Fruit fly (Drosophila melanogaster) whole organism, embryonic: ENCODE results near the gene bb8.
A peak's percentile ranks its signal among the peaks of the same experiment; 100 is the strongest.

Experiments
- ATbp ChIP-seq: fragments of 200-800 bp; sonication (Bioruptor generic); optimal IDR thresholded peaks from 2 replicates; lab custom pipeline; 2017; ENCODE audit warnings: missing biosample characterization, mild to moderate bottlenecking, missing genetic modification characterization, missing genetic modification reagents
- Asciz ChIP-seq: fragments of 200-800 bp; sonication (Bioruptor generic); optimal IDR thresholded peaks from 2 replicates; lab custom pipeline; 2017; ENCODE audit warnings: missing biosample characterization, mild to moderate bottlenecking, missing genetic modification characterization, missing genetic modification reagents
- CG10209 ChIP-seq: fragments of 200-800 bp; sonication (Bioruptor generic); optimal IDR thresholded peaks from 3 replicates; lab custom pipeline; 2017; ENCODE audit warnings: missing biosample characterization, mild to moderate bottlenecking, missing genetic modification characterization, missing genetic modification reagents
- CG10274 ChIP-seq: fragments of 200-800 bp; sonication (Bioruptor generic); optimal IDR thresholded peaks from 3 replicates; lab custom pipeline; 2017; ENCODE audit warnings: missing biosample characterization, mild to moderate bottlenecking, missing genetic modification characterization
- CG11696 ChIP-seq: fragments of 200-800 bp; sonication (Bioruptor generic); IDR thresholded peaks from 2 replicates; pipeline ENCODE4 v1.3.6; 2022; ENCODE audit warnings: missing biosample characterization, missing genetic modification characterization
- CG13624 ChIP-seq: fragments of 200-800 bp; sonication (Bioruptor generic); optimal IDR thresholded peaks from 2 replicates; lab custom pipeline; 2016; ENCODE audit warnings: missing biosample characterization, missing genetic modification characterization
- CG13894 ChIP-seq: fragments of 200-800 bp; sonication (Bioruptor generic); optimal IDR thresholded peaks from 3 replicates; lab custom pipeline; 2018; ENCODE audit warnings: missing biosample characterization, mild to moderate bottlenecking, missing genetic modification characterization, moderate library complexity
- CG15601 ChIP-seq: fragments of 200-800 bp; sonication (Bioruptor generic); optimal IDR thresholded peaks from 3 replicates; lab custom pipeline; 2019; ENCODE audit warnings: missing biosample characterization, mild to moderate bottlenecking, missing genetic modification characterization, moderate library complexity
- CG15696 ChIP-seq: fragments of 200-800 bp; sonication (Bioruptor generic); optimal IDR thresholded peaks from 2 replicates; lab custom pipeline; 2019; ENCODE audit warnings: missing biosample characterization, mild to moderate bottlenecking, missing genetic modification characterization, moderate library complexity
- CG17568 ChIP-seq: fragments of 200-800 bp; sonication (Bioruptor generic); optimal IDR thresholded peaks from 2 replicates; lab custom pipeline; 2018; ENCODE audit warnings: missing biosample characterization, mild to moderate bottlenecking, missing genetic modification characterization, moderate library complexity
- CG17802 ChIP-seq: fragments of 200-800 bp; sonication (Bioruptor generic); optimal IDR thresholded peaks from 2 replicates; lab custom pipeline; 2018; ENCODE audit warnings: missing biosample characterization, mild to moderate bottlenecking, missing genetic modification characterization, moderate library complexity
- CG18011 ChIP-seq: fragments of 200-800 bp; sonication (Bioruptor generic); optimal IDR thresholded peaks from 2 replicates; lab custom pipeline; 2017; ENCODE audit warnings: missing biosample characterization, missing genetic modification characterization, mild to moderate bottlenecking, moderate library complexity, missing genotype
- CG2116 ChIP-seq: fragments of 200-800 bp; sonication (Bioruptor generic); optimal IDR thresholded peaks from 3 replicates; lab custom pipeline; 2018; ENCODE audit warnings: missing biosample characterization, mild to moderate bottlenecking, missing genetic modification characterization
- CG2199 ChIP-seq: fragments of 200-800 bp; sonication (Bioruptor generic); IDR thresholded peaks from 3 replicates; pipeline ENCODE4 v1.3.6; 2022; ENCODE audit warnings: missing biosample characterization, missing genetic modification characterization
- CG2202 ChIP-seq: fragments of 200-800 bp; sonication (Bioruptor generic); optimal IDR thresholded peaks from 2 replicates; lab custom pipeline; 2018; ENCODE audit warnings: missing biosample characterization, mild to moderate bottlenecking, missing genetic modification characterization
- CG2678 ChIP-seq: fragments of 200-800 bp; sonication (Bioruptor generic); optimal IDR thresholded peaks from 3 replicates; lab custom pipeline; 2019; ENCODE audit warnings: missing biosample characterization, mild to moderate bottlenecking, missing genetic modification characterization, moderate library complexity
- CG2875 ChIP-seq: fragments of 200-800 bp; sonication (Bioruptor generic); optimal IDR thresholded peaks from 2 replicates; lab custom pipeline; 2017; ENCODE audit warnings: missing biosample characterization, mild to moderate bottlenecking, missing genetic modification characterization, missing genetic modification reagents
- CG42726 ChIP-seq: fragments of 200-800 bp; sonication (Bioruptor generic); IDR thresholded peaks from 2 replicates; pipeline ENCODE4 v1.3.6; 2022; ENCODE audit warnings: missing biosample characterization, missing genetic modification characterization; ENCODE audit not compliant: partially characterized antibody
- CG4328 ChIP-seq: fragments of 200-800 bp; sonication (Bioruptor generic); optimal IDR thresholded peaks from 3 replicates; lab custom pipeline; 2017; ENCODE audit warnings: missing biosample characterization, missing genetic modification reagents, missing genetic modification characterization
- CG4404 ChIP-seq: fragments of 200-800 bp; sonication (Bioruptor generic); IDR thresholded peaks from 2 replicates; pipeline ENCODE4 v1.3.6; 2022; ENCODE audit warnings: missing biosample characterization, missing genetic modification characterization
- CG4707 ChIP-seq: fragments of 200-800 bp; sonication (Bioruptor generic); optimal IDR thresholded peaks from 2 replicates; lab custom pipeline; 2018; ENCODE audit warnings: missing biosample characterization, mild to moderate bottlenecking, missing genetic modification characterization, moderate library complexity
- CG4854 ChIP-seq: fragments of 200-800 bp; sonication (Bioruptor generic); optimal IDR thresholded peaks from 2 replicates; lab custom pipeline; 2016; ENCODE audit warnings: missing biosample characterization, missing genetic modification characterization, inconsistent platforms
- CG7556 ChIP-seq: fragments of 200-800 bp; sonication (Bioruptor generic); optimal IDR thresholded peaks from 2 replicates; lab custom pipeline; 2017; ENCODE audit warnings: missing biosample characterization, mild to moderate bottlenecking, missing genetic modification characterization
- CG7963 ChIP-seq: fragments of 200-800 bp; sonication (Bioruptor generic); IDR thresholded peaks from 3 replicates; pipeline ENCODE4 v1.3.6; 2022; ENCODE audit warnings: missing biosample characterization, missing genetic modification characterization; ENCODE audit not compliant: partially characterized antibody
- CG9437 ChIP-seq: fragments of 200-800 bp; sonication (Bioruptor generic); optimal IDR thresholded peaks from 2 replicates; lab custom pipeline; 2018; ENCODE audit warnings: missing biosample characterization, mild to moderate bottlenecking, missing genetic modification characterization
- CG9609 ChIP-seq: fragments of 200-800 bp; sonication (Bioruptor generic); optimal IDR thresholded peaks from 3 replicates; lab custom pipeline; 2016; ENCODE audit warnings: missing biosample characterization, missing genetic modification characterization
- CG9727 ChIP-seq: fragments of 200-800 bp; sonication (Bioruptor generic); optimal IDR thresholded peaks from 3 replicates; lab custom pipeline; 2017; ENCODE audit warnings: missing biosample characterization, mild to moderate bottlenecking, missing genetic modification characterization
- Drgx ChIP-seq: fragments of 200-800 bp; sonication (Bioruptor generic); IDR thresholded peaks from 2 replicates; pipeline ENCODE4 v1.3.6; 2022; ENCODE audit warnings: missing biosample characterization, missing genetic modification characterization
- Gug ChIP-seq: fragments of 200-800 bp; sonication (Bioruptor generic); IDR thresholded peaks from 4 replicates; pipeline ENCODE4 v1.3.6; 2022; ENCODE audit warnings: missing biosample characterization, missing genetic modification characterization
- HHEX ChIP-seq: fragments of 200-800 bp; sonication (Bioruptor generic); optimal IDR thresholded peaks from 3 replicates; lab custom pipeline; 2017; ENCODE audit warnings: missing biosample characterization, mild to moderate bottlenecking, missing genetic modification characterization, missing genetic modification reagents
- Nf-YA ChIP-seq: fragments of 200-800 bp; sonication (Bioruptor generic); IDR thresholded peaks from 2 replicates; pipeline ENCODE4 v1.3.6; 2022; ENCODE audit warnings: missing biosample characterization, missing genetic modification characterization
- Nf-YB ChIP-seq: fragments of 200-800 bp; sonication (Bioruptor generic); optimal IDR thresholded peaks from 3 replicates; lab custom pipeline; 2019; ENCODE audit warnings: missing biosample characterization, mild to moderate bottlenecking, missing genetic modification characterization, moderate library complexity
- Oli ChIP-seq: fragments of 200-800 bp; sonication (Bioruptor generic); optimal IDR thresholded peaks from 2 replicates; lab custom pipeline; 2018; ENCODE audit warnings: missing biosample characterization, mild to moderate bottlenecking, missing genetic modification characterization, moderate library complexity
- Sox102F ChIP-seq: fragments of 200-800 bp; sonication (Bioruptor generic); optimal IDR thresholded peaks from 2 replicates; lab custom pipeline; 2018; ENCODE audit warnings: missing biosample characterization, mild to moderate bottlenecking, missing genetic modification characterization, moderate library complexity
- Usf ChIP-seq: fragments of 200-800 bp; sonication (Bioruptor generic); optimal IDR thresholded peaks from 2 replicates; lab custom pipeline; 2017; ENCODE audit warnings: missing genotype, missing biosample characterization, missing genetic modification characterization
- az2 ChIP-seq: fragments of 200-800 bp; sonication (Bioruptor generic); optimal IDR thresholded peaks from 3 replicates; lab custom pipeline; 2016; ENCODE audit warnings: missing biosample characterization, missing genetic modification characterization
- fd102C ChIP-seq: fragments of 200-800 bp; sonication (Bioruptor generic); optimal IDR thresholded peaks from 2 replicates; lab custom pipeline; 2018; ENCODE audit warnings: missing biosample characterization, mild to moderate bottlenecking, missing genetic modification characterization, moderate library complexity
- fd96Cb ChIP-seq: fragments of 200-800 bp; sonication (Bioruptor generic); optimal IDR thresholded peaks from 2 replicates; lab custom pipeline; 2018; ENCODE audit warnings: missing biosample characterization, mild to moderate bottlenecking, missing genetic modification characterization, moderate library complexity
- klu ChIP-seq: fragments of 200-800 bp; sonication (Bioruptor generic); IDR thresholded peaks from 2 replicates; pipeline ENCODE4 v1.3.6; 2022; ENCODE audit warnings: missing biosample characterization, missing genetic modification characterization
- lov ChIP-seq, 2 experiments: fragments of 200-800 bp in 1 of 2; fragments of >200 bp in 1 of 2; sonication (Bioruptor generic) in 1 of 2; IDR thresholded peaks in 1 of 2; optimal IDR thresholded peaks in 1 of 2; 2 replicates in 1 of 2; 3 replicates in 1 of 2; pipeline versions ENCODE4 v1.3.6 to Lab custom; 2017 to 2022; ENCODE audit warnings: missing biosample characterization in 1 of 2, missing genetic modification characterization in 1 of 2
- nerfin-1 ChIP-seq: fragments of 200-800 bp; sonication (Bioruptor generic); optimal IDR thresholded peaks from 3 replicates; lab custom pipeline; 2019; ENCODE audit warnings: missing biosample characterization, mild to moderate bottlenecking, missing genetic modification characterization, moderate library complexity
- nmo ChIP-seq: fragments of 200-800 bp; sonication (Bioruptor generic); optimal IDR thresholded peaks from 2 replicates; lab custom pipeline; 2018; ENCODE audit warnings: missing biosample characterization, mild to moderate bottlenecking, missing genetic modification characterization, moderate library complexity
- rib ChIP-seq: fragments of 200-800 bp; sonication (Bioruptor generic); IDR thresholded peaks from 2 replicates; pipeline ENCODE4 v1.3.6; 2022; ENCODE audit warnings: missing biosample characterization, missing genetic modification characterization
- sens ChIP-seq: fragments of 200-800 bp; sonication (Bioruptor generic); peaks from one replicate; lab custom pipeline; 2016; ENCODE audit warnings: missing biosample characterization, missing genetic modification characterization
- seq ChIP-seq: fragments of 200-800 bp; sonication (Bioruptor generic); IDR thresholded peaks from 2 replicates; pipeline ENCODE4 v1.3.6; 2022; ENCODE audit warnings: missing biosample characterization, missing genetic modification characterization
- sqz ChIP-seq: fragments of 200-800 bp; sonication (Bioruptor generic); optimal IDR thresholded peaks from 3 replicates; lab custom pipeline; 2018; ENCODE audit warnings: missing biosample characterization, mild to moderate bottlenecking, missing genetic modification characterization
- stc ChIP-seq: fragments of 200-800 bp; sonication (Bioruptor generic); IDR thresholded peaks from 2 replicates; pipeline ENCODE4 v1.3.6; 2022; ENCODE audit warnings: missing biosample characterization, missing genetic modification characterization
- tx ChIP-seq: fragments of 200-800 bp; sonication (Bioruptor generic); optimal IDR thresholded peaks from 2 replicates; lab custom pipeline; 2016; ENCODE audit warnings: missing biosample characterization, missing genetic modification characterization
- vvl ChIP-seq: fragments of 200-800 bp; sonication (Bioruptor generic); IDR thresholded peaks from 2 replicates; pipeline ENCODE4 v1.3.6; 2022; ENCODE audit warnings: missing biosample characterization, missing genetic modification characterization
- zfh1 ChIP-seq: fragments of 200-800 bp; sonication (Bioruptor generic); IDR thresholded peaks from 3 replicates; pipeline ENCODE4 v1.3.6; 2022; ENCODE audit warnings: missing biosample characterization, missing genetic modification characterization

bb8 gene

DNA sequence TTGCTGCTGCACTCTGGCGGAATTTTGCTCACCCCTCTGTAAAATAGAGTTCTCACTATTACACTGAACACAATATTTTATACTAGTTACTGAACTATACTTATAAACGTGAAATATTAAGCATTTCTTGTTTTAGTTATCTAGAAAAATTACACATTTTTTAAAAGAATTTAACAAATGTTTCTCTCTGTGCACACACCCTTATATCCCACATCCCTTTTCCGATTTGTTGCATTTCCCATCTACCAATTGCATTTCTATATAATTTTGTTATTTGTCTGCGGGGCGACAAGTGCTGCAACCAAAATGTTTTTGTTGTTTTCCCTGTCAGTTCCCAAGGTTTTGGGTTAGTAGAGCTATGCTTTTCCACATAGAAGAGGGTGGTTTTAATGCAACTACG lies 13.3 kb upstream of the bb8 start (continued):
- TF ChIP-seq nerfin-1 (tag; lab: Kevin White, UChicago) (peak; percentile 86), CG2199 (GFP tag; lab: Robert Waterston, UW) (0 out of 3 replicates have a peak, but pooled peaks have one; percentile 28), CG9727 (GFP tag; lab: Kevin White, UChicago) (peak; percentile 68), Oli (tag; lab: Kevin White, UChicago) (no peak), CG17568 (GFP tag; lab: Kevin White, UChicago) (no peak), HHEX (GFP tag; lab: Kevin White, UChicago) (no peak), Gug (GFP tag; lab: Robert Waterston, UW) (no peak), az2 (GFP tag; lab: Kevin White, UChicago) (peak; percentile 30), vvl (GFP tag; lab: Robert Waterston, UW) (no peak), Sox102F (GFP tag; lab: Kevin White, UChicago) (no peak), tx (GFP tag; lab: Kevin White, UChicago) (no peak), CG9609 (no peak), CG17802 (tag; lab: Kevin White, UChicago) (no peak), CG4854 (GFP tag; lab: Kevin White, UChicago) (no peak), Usf (no peak), seq (GFP tag; lab: Robert Waterston, UW) (no peak), rib (no peak), sens (peak; percentile 83), CG13624 (GFP tag; lab: Kevin White, UChicago) (no peak), CG2116 (GFP tag; lab: Kevin White, UChicago) (no peak), zfh1 (GFP tag; lab: Robert Waterston, UW) (peak; percentile 71; the same call in 2 of the 3 replicates), fd96Cb (tag; lab: Kevin White, UChicago) (peak; percentile 23), nmo (GFP tag; lab: Kevin White, UChicago) (peak; percentile 48), CG10274 (GFP tag; lab: Kevin White, UChicago) (no peak), CG42726 (GFP tag; lab: Robert Waterston, UW) (no peak), CG18011 (no peak), CG11696 (GFP tag; lab: Robert Waterston, UW) (no peak), CG7963 (GFP tag; lab: Robert Waterston, UW) (no peak), CG4404 (peak; percentile 63)

DNA sequence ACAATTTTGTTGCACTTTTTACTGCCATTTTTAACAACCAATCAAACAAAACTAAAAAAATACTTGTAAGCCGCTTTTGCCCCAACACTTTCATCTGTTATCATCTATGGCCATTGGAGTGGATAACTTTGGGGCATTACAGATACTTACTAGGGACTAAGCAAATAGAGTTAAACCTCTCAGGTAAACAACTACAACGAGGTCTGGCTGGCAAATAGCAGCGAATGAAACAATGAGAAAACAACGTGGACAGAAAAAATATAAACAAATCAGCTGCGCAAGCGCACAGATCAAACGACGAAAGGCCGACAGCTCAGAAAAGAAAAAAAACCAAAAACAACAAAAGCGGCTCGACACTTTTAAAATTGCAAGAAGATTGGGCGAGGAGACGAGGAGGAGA lies 12.2 kb upstream of the bb8 start:
- TF ChIP-seq stc (GFP tag; lab: Robert Waterston, UW) = no peak
- TF ChIP-seq CG7556 = no peak
- no peak for TF ChIP-seq CG9437 (GFP tag; lab: Kevin White, UChicago)
- peak; percentile 18 for TF ChIP-seq CG2875
- TF ChIP-seq klu = no peak
- TF ChIP-seq Drgx (GFP tag; lab: Robert Waterston, UW) = no peak
- peak; percentile 37 for TF ChIP-seq ATbp (GFP tag; lab: Kevin White, UChicago)
- no peak for TF ChIP-seq lov (optimal IDR thresholded peaks at IDR 0.05; lab: Kevin White, UChicago)
- 0 out of 3 replicates have a peak, but pooled peaks have one; percentile 18 for TF ChIP-seq lov (GFP tag; IDR thresholded peaks at IDR 0.05; lab: Robert Waterston, UW)
- TF ChIP-seq CG2678 (tag; lab: Kevin White, UChicago) = peak; percentile 4
- peak; percentile 38 for TF ChIP-seq fd102C
- TF ChIP-seq Nf-YB = peak; percentile 2
- peak; percentile 3 for TF ChIP-seq CG4707 (GFP tag; lab: Kevin White, UChicago)
- no peak for TF ChIP-seq Nf-YA (GFP tag; lab: Robert Waterston, UW)
- peak; percentile 4 for TF ChIP-seq CG10209
- TF ChIP-seq CG15696 (tag; lab: Kevin White, UChicago) = peak; percentile 9
- TF ChIP-seq CG2202 (tag; lab: Kevin White, UChicago) = peak; percentile 17
- peak; percentile 30 for TF ChIP-seq sqz (GFP tag; lab: Kevin White, UChicago)
- TF ChIP-seq CG4328 = no peak
- TF ChIP-seq CG15601 = peak; percentile 37
- peak; percentile 38 for TF ChIP-seq Asciz (GFP tag; lab: Kevin White, UChicago)
- TF ChIP-seq CG13894 = no peak
